Worm (Caenorhabditis elegans) whole organism, late embryonic: Measurements from ENCODE around the gene tag-321.

Experiments used
- C38D4.7 ChIP-seq: fragments of 200-800 bp; sonication (Bioruptor generic); optimal IDR thresholded peaks from 2 replicates; lab custom pipeline; 2018; ENCODE audit warnings: mild to moderate bottlenecking, missing genetic modification characterization, moderate library complexity, missing compliant biosample characterization
- K02D7.2 ChIP-seq: sonication (generic microtip); optimal IDR thresholded peaks from 2 replicates; lab custom pipeline; 2017; ENCODE audit warnings: mild to moderate bottlenecking, missing genetic modification characterization, missing compliant biosample characterization
- K09A11.1 ChIP-seq: sonication (generic microtip); optimal IDR thresholded peaks from 2 replicates; lab custom pipeline; 2017; ENCODE audit warnings: antibody characterized with exemption, mild to moderate bottlenecking, missing genetic modification characterization, missing compliant biosample characterization; ENCODE audit not compliant: insufficient read depth
- T23F11.4 ChIP-seq: fragments of 200-800 bp; sonication (Bioruptor generic); optimal IDR thresholded peaks from 2 replicates; lab custom pipeline; 2018; ENCODE audit warnings: mild to moderate bottlenecking, missing genetic modification characterization, missing compliant biosample characterization
- Y22D7AL.16 ChIP-seq: sonication (generic microtip); optimal IDR thresholded peaks from 2 replicates; lab custom pipeline; 2016; ENCODE audit warnings: missing genetic modification characterization, missing compliant biosample characterization
- ceh-14 ChIP-seq: sonication (generic microtip); optimal IDR thresholded peaks from 2 replicates; lab custom pipeline; 2016; ENCODE audit warnings: missing genotype, missing genetic modification characterization, missing compliant biosample characterization
- ceh-18 ChIP-seq: sonication (generic microtip); optimal IDR thresholded peaks from 2 replicates; lab custom pipeline; 2016; ENCODE audit warnings: missing genetic modification characterization, missing compliant biosample characterization
- ceh-19 ChIP-seq: fragments of 200-800 bp; sonication (Bioruptor generic); optimal IDR thresholded peaks from 2 replicates; lab custom pipeline; 2018; ENCODE audit warnings: mild to moderate bottlenecking, missing genetic modification characterization, missing compliant biosample characterization
- ceh-45 ChIP-seq: fragments of 200-800 bp; sonication (Bioruptor generic); IDR thresholded peaks from 2 replicates; pipeline ENCODE4 v1.3.6; 2022; ENCODE audit warnings: missing genetic modification reagents, missing genetic modification characterization, missing compliant biosample characterization
- ceh-48 ChIP-seq: sonication (generic microtip); optimal IDR thresholded peaks from 2 replicates; lab custom pipeline; 2016; ENCODE audit warnings: missing genetic modification characterization, inconsistent platforms, missing compliant biosample characterization
- che-1 ChIP-seq: sonication (generic microtip); optimal IDR thresholded peaks from 2 replicates; lab custom pipeline; 2016; ENCODE audit warnings: mild to moderate bottlenecking, missing genetic modification characterization, missing compliant biosample characterization
- dve-1 ChIP-seq: sonication (generic microtip); optimal IDR thresholded peaks from 2 replicates; lab custom pipeline; 2017; ENCODE audit warnings: antibody characterized with exemption, mild to moderate bottlenecking, missing genetic modification characterization, missing compliant biosample characterization
- fax-1 ChIP-seq: sonication (generic microtip); optimal IDR thresholded peaks from 2 replicates; lab custom pipeline; 2016; ENCODE audit warnings: missing genotype, missing genetic modification characterization, missing compliant biosample characterization
- fkh-10 ChIP-seq: fragments of 150-350 bp; optimal IDR thresholded peaks from 2 replicates; lab custom pipeline; 2014; ENCODE audit warnings: missing biosample characterization, missing genetic modification reagents, missing genetic modification characterization
- hlh-15 ChIP-seq: sonication (generic microtip); optimal IDR thresholded peaks from 2 replicates; lab custom pipeline; 2016; ENCODE audit warnings: missing genetic modification characterization, missing compliant biosample characterization
- hlh-30 ChIP-seq: sonication (generic microtip); optimal IDR thresholded peaks from 2 replicates; lab custom pipeline; 2017; ENCODE audit warnings: antibody characterized with exemption, missing genetic modification characterization, missing compliant biosample characterization; ENCODE audit not compliant: insufficient read depth
- hlh-8 ChIP-seq: sonication (generic microtip); optimal IDR thresholded peaks from 2 replicates; lab custom pipeline; 2016; ENCODE audit warnings: missing genotype, missing genetic modification characterization, missing compliant biosample characterization
- lim-6 ChIP-seq: sonication (generic microtip); optimal IDR thresholded peaks from 2 replicates; lab custom pipeline; 2016; ENCODE audit warnings: missing genetic modification characterization, missing compliant biosample characterization
- madf-2 ChIP-seq: sonication (generic microtip); optimal IDR thresholded peaks from 2 replicates; lab custom pipeline; 2017; ENCODE audit warnings: missing genetic modification characterization, missing compliant biosample characterization
- nfya-1 ChIP-seq: sonication (generic microtip); optimal IDR thresholded peaks from 2 replicates; lab custom pipeline; 2017; ENCODE audit warnings: missing genetic modification characterization, mild to moderate bottlenecking, missing compliant biosample characterization, antibody characterized with exemption, moderate library complexity
- pag-3 ChIP-seq: sonication (generic microtip); optimal IDR thresholded peaks from 2 replicates; lab custom pipeline; 2016; ENCODE audit warnings: missing compliant biosample characterization, missing genetic modification characterization, borderline replicate concordance
- pha-2 ChIP-seq: sonication (generic microtip); optimal IDR thresholded peaks from 2 replicates; lab custom pipeline; 2017; ENCODE audit warnings: mild to moderate bottlenecking, missing genetic modification characterization, missing compliant biosample characterization
- sox-2 ChIP-seq: fragments of 200-800 bp; sonication (Bioruptor generic); IDR thresholded peaks from 2 replicates; pipeline ENCODE4 v1.3.6; 2022; ENCODE audit warnings: missing genetic modification reagents, missing genetic modification characterization, missing compliant biosample characterization
- syd-9 ChIP-seq: sonication (generic microtip); optimal IDR thresholded peaks from 2 replicates; lab custom pipeline; 2016; ENCODE audit warnings: mild to moderate bottlenecking, missing genetic modification characterization, moderate library complexity, missing compliant biosample characterization
- tbx-2 ChIP-seq: sonication (generic microtip); optimal IDR thresholded peaks from 2 replicates; lab custom pipeline; 2016; ENCODE audit warnings: missing genetic modification characterization, missing compliant biosample characterization
- tbx-7 ChIP-seq: sonication (generic microtip); optimal IDR thresholded peaks from 2 replicates; lab custom pipeline; 2016; ENCODE audit warnings: missing genotype, missing genetic modification characterization, missing compliant biosample characterization
- unc-42 ChIP-seq: sonication (generic microtip); optimal IDR thresholded peaks from 2 replicates; lab custom pipeline; 2016; ENCODE audit warnings: missing genotype, missing genetic modification characterization, missing compliant biosample characterization
- unc-86 ChIP-seq: sonication (generic microtip); optimal IDR thresholded peaks from 2 replicates; lab custom pipeline; 2016; ENCODE audit warnings: missing genetic modification characterization, missing compliant biosample characterization
- zip-5 ChIP-seq: sonication (generic microtip); optimal IDR thresholded peaks from 2 replicates; lab custom pipeline; 2016; ENCODE audit warnings: missing genetic modification characterization, missing compliant biosample characterization

Gene tag-321

DNA sequence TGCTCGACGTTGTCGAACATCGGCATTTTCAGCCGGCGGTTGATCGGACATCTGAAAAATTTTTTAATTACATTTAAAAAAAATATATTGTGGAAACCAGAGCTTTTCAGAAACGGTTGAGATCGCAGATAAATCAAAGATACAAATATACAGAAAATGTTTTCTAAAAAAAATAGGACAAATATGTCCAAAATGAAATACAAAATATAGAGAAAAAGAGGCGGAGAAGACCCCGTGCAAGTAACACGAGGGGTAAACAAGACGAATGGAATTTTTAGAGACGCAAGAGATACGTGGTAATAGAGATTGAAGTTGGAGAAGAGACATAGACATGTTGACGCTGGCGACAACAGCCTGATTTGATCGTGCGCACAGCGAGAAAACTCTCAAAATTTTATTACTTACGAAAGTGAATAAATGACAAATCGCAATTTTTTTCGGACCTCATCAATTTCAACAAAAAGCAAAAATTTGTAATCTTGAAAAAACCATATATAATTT, 32.1 kb upstream of the tag-321 start, which contains the start of gene cdgs-1:
Gene cdgs-1, minus strand, starts transcription at position 51 of the 501 bp plus-strand sequence.
- peak; percentile 31 for TF ChIP-seq nfya-1 (tag; lab: Kevin White, UChicago)
- no peak for TF ChIP-seq C38D4.7 (GFP tag; lab: Kevin White, UChicago)
- peak; percentile 68 for TF ChIP-seq hlh-30
- TF ChIP-seq unc-42 (tag; lab: Kevin White, UChicago) = peak; percentile 78

DNA sequence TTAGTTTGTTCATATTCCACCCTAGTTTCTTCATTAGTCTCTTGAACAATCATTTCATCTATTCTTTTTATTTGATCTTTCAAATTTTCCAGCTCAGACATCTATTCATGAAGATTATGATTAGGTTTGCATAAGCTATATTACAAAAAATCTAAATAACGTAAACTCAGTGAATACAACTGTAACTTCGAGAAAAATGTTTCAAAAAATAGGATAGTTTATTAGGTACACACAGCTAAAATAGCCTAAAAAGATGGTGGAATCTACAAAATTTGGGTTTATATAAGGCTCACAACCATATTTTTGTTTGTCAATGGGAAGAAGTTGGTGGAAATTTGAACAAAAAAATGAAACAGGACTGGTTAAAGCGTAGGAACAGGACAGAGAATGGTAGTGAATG, 29.1 kb upstream of the tag-321 start, which contains the start of gene zgpa-1:
Gene zgpa-1, minus strand, starts transcription at position 101 of the 400 bp plus-strand sequence.
- TF ChIP-seq ceh-19 (GFP tag; lab: Kevin White, UChicago) (no peak), che-1 (tag; lab: Kevin White, UChicago) (no peak), pha-2 (tag; lab: Kevin White, UChicago) (no peak), ceh-45 (GFP tag; lab: Robert Waterston, UW) (no peak), tbx-7 (tag; lab: Kevin White, UChicago) (no peak), dve-1 (no peak), K02D7.2 (tag; lab: Kevin White, UChicago) (no peak), ceh-48 (no peak), ceh-14 (tag; lab: Kevin White, UChicago) (no peak)

DNA sequence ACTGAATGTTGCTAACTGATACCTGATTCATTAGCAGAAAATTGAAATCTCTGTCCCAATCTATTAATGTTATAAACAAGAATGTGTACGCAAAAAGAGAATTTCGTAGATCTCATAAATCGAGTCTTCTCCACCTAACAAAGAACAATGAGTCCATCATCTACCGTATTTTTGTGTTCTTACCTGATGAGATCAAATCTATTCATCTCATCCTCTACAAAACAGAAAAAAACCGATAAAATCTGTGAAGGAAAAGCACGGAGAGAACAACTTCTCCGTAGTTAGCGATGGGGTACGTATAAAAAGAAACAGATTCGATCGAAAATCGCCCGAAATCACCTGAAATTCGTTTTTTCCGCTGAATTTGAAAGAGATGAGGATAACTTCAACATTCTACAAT, 24.9 kb upstream of the tag-321 start, which contains the start of gene C33H5.1:
Gene C33H5.1, plus strand, starts transcription at position 330 of the 400 bp plus-strand sequence.
- TF ChIP-seq unc-86 (no peak), tbx-2 (tag; lab: Kevin White, UChicago) (no peak), pha-2 (tag; lab: Kevin White, UChicago) (no peak), ceh-48 (no peak), hlh-30 (no peak), Y22D7AL.16 (tag; lab: Kevin White, UChicago) (no peak), madf-2 (no peak)
- TF ChIP-seq, all 69 proteins: peak for 0

DNA sequence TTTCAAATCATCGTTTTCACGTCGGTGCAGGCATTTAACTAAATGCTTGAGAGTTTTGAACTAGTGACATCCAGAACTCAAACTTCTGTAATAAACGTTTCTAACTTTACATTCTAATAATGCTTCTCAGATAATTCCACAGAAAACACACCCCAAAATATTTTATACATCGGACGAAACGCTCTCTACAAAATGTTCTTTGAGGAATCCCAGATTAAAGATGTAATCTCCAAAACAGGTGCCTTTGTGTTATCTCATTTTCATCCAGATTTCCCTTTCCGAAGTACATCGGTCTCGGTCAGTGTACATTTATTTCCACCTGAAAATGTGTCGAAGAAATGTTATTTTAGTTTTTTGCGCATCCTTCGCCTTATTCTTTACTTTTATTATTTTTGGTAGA, 21.1 kb upstream of the tag-321 start, which contains the start of gene C33H5.2:
Gene C33H5.2, plus strand, starts transcription at position 301 of the 400 bp plus-strand sequence.
- no peak for TF ChIP-seq fax-1 (tag; lab: Kevin White, UChicago)
- TF ChIP-seq ceh-14 (tag; lab: Kevin White, UChicago) = no peak
- TF ChIP-seq T23F11.4 (GFP tag; lab: Kevin White, UChicago) = no peak

DNA sequence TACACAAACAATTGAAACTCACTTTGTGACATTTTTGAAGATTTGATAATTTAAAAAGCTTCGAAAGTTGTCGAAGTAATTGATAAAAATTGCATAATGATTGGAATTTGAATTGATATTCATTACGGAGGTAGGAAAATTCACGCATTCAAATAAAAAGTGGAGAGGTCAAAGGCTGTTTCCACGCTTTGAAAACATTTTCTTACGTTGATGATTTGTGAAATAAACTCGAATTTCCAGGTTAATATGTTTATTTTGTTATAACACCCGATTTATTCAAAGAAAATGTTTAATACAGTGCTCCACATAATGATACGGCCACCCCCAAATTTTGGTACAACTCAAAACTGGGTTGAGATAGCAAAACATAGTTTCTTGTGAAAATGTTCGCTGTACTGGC, 19.6 kb upstream of the tag-321 start, which contains the start of gene C33H5.16:
Gene C33H5.16, minus strand, starts transcription at position 101 of the 400 bp plus-strand sequence.
- TF ChIP-seq tbx-2 (tag; lab: Kevin White, UChicago) (no peak), ceh-48 (no peak), sox-2 (GFP tag; lab: Robert Waterston, UW) (no peak), pag-3 (tag; lab: Kevin White, UChicago) (no peak), C38D4.7 (GFP tag; lab: Kevin White, UChicago) (no peak), pha-2 (tag; lab: Kevin White, UChicago) (no peak), lim-6 (no peak), zip-5 (tag; lab: Kevin White, UChicago) (no peak), tbx-7 (tag; lab: Kevin White, UChicago) (no peak)

DNA sequence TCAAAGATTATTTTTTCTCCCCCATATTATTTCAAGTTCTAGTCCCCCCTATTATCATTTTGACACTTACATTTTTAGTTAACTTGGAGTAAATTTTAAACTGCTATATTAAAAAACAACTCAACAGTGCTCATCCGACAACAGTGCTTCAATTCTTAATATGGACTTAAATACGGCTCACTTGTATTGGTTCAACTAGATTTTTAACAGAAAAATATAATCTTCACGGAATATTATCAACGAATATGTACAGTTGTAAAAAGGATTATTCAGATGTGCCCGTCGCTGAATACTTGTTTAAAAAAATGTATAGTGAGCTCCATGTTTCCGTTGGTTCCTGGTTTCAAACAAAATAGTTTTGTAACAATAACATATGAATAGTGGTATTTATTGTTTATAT, 16.7 kb upstream of the tag-321 start:
- TF ChIP-seq ceh-45 (GFP tag; lab: Robert Waterston, UW) (no peak), hlh-8 (no peak), unc-86 (no peak), ceh-18 (tag; lab: Kevin White, UChicago) (no peak), K02D7.2 (tag; lab: Kevin White, UChicago) (no peak), ceh-19 (GFP tag; lab: Kevin White, UChicago) (no peak), K09A11.1 (tag; lab: Kevin White, UChicago) (no peak), hlh-15 (no peak), fkh-10 (GFP tag; lab: Kevin White, UChicago) (no peak), pha-2 (tag; lab: Kevin White, UChicago) (no peak), syd-9 (no peak)
- TF ChIP-seq, all 69 proteins: peak for 0
